Fruit fly (Drosophila melanogaster): ENCODE results near the gene CG33995.
A peak's percentile ranks its signal among the peaks of the same experiment; 100 is the strongest.

CG33995 gene

dm6 chr2L:5043043-5043442 lies at the start of gene CG33995, which contains the start of the genes CG44000 and CG44001:
Gene CG33995 (plus strand): TSS chr2L:5043270.
Gene CG44000 (plus strand): TSS chr2L:5043270.
Gene CG44001 (plus strand): TSS chr2L:5043270.
- TF ChIP-seq psq (optimal IDR thresholded peaks at IDR 0.05), result no peak
- no peak for TF ChIP-seq Dll (optimal IDR thresholded peaks at IDR 0.05)
- no peak for TF ChIP-seq EcR (GFP tag; optimal IDR thresholded peaks at IDR 0.05)
- no peak for TF ChIP-seq CG8478 (optimal IDR thresholded peaks at IDR 0.05)

DNA sequence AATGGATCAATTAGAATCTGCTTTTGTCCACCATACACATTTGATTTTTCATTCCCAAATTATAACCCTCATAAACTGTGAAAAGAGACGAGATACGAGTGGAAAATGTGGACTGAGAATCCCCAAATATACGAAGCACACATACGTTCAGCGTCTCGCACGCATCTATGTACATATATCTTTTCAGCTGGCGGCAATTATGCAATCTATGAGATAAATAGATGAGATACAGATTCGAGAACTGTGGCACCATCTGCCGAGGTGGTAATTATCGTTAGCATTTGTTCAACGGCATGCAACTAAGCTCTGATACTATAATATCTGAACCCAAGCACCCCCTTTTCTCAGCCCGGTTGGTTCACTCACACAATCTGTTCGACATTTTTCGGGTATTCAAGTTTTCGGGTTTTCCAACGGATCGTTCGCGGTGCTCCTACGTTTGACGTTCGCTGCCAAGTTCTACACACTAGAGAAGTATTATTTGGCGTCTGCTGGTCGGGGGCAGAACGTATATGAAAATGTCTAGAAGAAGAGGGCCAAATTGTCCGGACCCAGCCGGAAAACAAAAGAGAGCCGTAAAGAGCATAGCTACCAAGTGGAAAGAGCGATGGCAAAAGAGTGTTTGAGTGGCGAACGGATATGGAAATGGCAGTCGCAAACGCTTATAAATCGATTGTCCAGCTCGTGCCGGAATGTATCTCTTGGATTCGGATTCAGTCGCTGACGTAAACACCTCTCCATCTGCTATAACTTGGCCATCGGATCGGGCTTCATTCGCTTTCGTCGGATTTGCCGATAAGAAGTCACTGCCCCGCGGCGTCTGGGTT lies 47.8 kb upstream of the CG33995 start:
- TF ChIP-seq Dll (optimal IDR thresholded peaks at IDR 0.05) (no peak), CG8478 (optimal IDR thresholded peaks at IDR 0.05) (no peak), EcR (GFP tag; optimal IDR thresholded peaks at IDR 0.05) (no peak), pan (optimal IDR thresholded peaks at IDR 0.05) (no peak), usp (GFP tag; optimal IDR thresholded peaks at IDR 0.05) (no peak), psq (optimal IDR thresholded peaks at IDR 0.05) (no peak)

- no peak for TF ChIP-seq psq (optimal IDR thresholded peaks at IDR 0.05)
- no peak for TF ChIP-seq Dll (optimal IDR thresholded peaks at IDR 0.05)
- TF ChIP-seq pan (optimal IDR thresholded peaks at IDR 0.05), result no peak
- TF ChIP-seq EcR (GFP tag; optimal IDR thresholded peaks at IDR 0.05), result no peak
- TF ChIP-seq usp (GFP tag; optimal IDR thresholded peaks at IDR 0.05), result no peak
Measured at dm6 chr2L:4995837-4996136, 47.3 kb upstream of the CG33995 start.

- TF ChIP-seq usp (GFP tag; optimal IDR thresholded peaks at IDR 0.05) (no peak), Dll (optimal IDR thresholded peaks at IDR 0.05) (no peak), EcR (GFP tag; optimal IDR thresholded peaks at IDR 0.05) (no peak), CG8478 (optimal IDR thresholded peaks at IDR 0.05) (no peak), psq (optimal IDR thresholded peaks at IDR 0.05) (no peak), pan (optimal IDR thresholded peaks at IDR 0.05) (no peak)
Measured at dm6 chr2L:4996283-4996922, 46.7 kb upstream of the CG33995 start.

dm6 chr2L:4997401-4998259 lies 45.4 kb upstream of the CG33995 start:
- TF ChIP-seq psq (optimal IDR thresholded peaks at IDR 0.05) (no peak), Dll (optimal IDR thresholded peaks at IDR 0.05) (no peak), CG8478 (optimal IDR thresholded peaks at IDR 0.05) (peak; percentile 64), EcR (GFP tag; optimal IDR thresholded peaks at IDR 0.05) (peak in 1 of 2 experiments; percentile 67)

dm6 chr2L:4998260-4998560 lies 44.9 kb upstream of the CG33995 start:
- TF ChIP-seq CG8478 (optimal IDR thresholded peaks at IDR 0.05), result no peak

DNA sequence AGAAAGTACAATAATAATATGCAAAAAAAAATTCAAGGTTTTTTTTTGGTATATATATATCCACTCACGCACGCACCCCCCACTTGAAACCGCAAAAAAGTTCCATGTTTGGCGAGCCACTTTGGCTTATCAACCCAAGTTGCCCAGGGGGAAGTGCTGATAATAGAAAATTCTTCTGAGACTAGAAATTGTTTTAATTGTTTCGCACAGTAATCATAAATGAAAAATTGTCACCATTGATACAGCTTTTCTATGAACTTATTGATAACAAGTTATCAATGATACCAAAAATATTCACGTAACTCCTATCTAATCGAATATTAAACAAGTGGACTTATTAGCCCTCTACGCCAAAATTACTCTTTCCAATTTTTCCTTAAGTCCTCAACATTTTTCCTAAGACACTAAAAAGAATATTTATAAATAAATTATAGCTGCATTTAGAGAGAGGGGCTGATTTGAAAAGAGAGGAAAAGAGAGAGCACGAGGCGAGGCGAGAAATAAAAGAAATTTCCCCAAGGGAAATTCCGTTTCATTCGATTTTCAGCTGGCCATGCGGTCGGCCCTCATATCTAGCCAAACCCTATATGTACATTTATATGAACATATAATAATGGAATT lies 44.4 kb upstream of the CG33995 start:
- no peak for TF ChIP-seq psq (optimal IDR thresholded peaks at IDR 0.05)
- no peak for TF ChIP-seq Dll (optimal IDR thresholded peaks at IDR 0.05)
- no peak for TF ChIP-seq EcR (GFP tag; optimal IDR thresholded peaks at IDR 0.05)
- no peak for TF ChIP-seq CG8478 (optimal IDR thresholded peaks at IDR 0.05)
- TF ChIP-seq pan (optimal IDR thresholded peaks at IDR 0.05), result no peak
- no peak for TF ChIP-seq usp (GFP tag; optimal IDR thresholded peaks at IDR 0.05)

dm6 chr2L:4999389-5000032 lies 43.6 kb upstream of the CG33995 start:
- TF ChIP-seq CG8478 (optimal IDR thresholded peaks at IDR 0.05) (no peak), Dll (optimal IDR thresholded peaks at IDR 0.05) (no peak), EcR (GFP tag; optimal IDR thresholded peaks at IDR 0.05) (peak in 1 of 2 experiments; percentile 27), psq (optimal IDR thresholded peaks at IDR 0.05) (no peak), usp (GFP tag; optimal IDR thresholded peaks at IDR 0.05) (no peak)

DNA sequence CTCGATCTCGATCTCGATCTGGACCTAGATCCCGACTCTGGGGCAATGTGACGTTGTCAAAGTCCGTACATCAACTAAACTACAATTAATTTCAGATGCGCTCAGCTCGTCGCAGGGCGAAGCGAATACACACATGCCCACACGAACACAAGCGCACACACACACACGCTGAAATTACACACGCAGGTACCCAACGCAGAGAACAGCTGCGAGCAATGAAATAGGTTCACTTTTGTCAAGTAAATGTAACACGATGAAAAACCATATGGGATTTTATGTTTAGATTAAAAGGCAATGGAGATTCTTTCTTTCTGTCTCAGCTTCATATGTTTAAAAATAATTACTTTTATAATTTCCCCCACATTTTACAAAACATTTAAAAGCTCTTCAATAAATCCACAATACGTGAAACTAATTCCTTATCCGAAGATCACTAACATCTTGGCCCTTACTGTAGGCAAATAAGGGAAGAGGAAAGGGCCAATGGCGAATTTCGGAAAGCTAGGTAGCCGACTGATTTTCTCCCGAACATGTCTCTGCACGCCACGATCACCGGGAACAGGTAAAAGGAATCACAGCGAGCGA lies 42.7 kb upstream of the CG33995 start:
- TF ChIP-seq EcR (GFP tag; optimal IDR thresholded peaks at IDR 0.05), result no peak
- no peak for TF ChIP-seq Dll (optimal IDR thresholded peaks at IDR 0.05)

dm6 chr2L:5000919-5001581 lies 42.0 kb upstream of the CG33995 start:
- TF ChIP-seq EcR (GFP tag; optimal IDR thresholded peaks at IDR 0.05), result no peak
- peak; percentile 1 for TF ChIP-seq CG8478 (optimal IDR thresholded peaks at IDR 0.05)
- TF ChIP-seq usp (GFP tag; optimal IDR thresholded peaks at IDR 0.05), result no peak
- no peak for TF ChIP-seq Dll (optimal IDR thresholded peaks at IDR 0.05)

- TF ChIP-seq Dll (optimal IDR thresholded peaks at IDR 0.05) (no peak), EcR (GFP tag; optimal IDR thresholded peaks at IDR 0.05) (no peak), psq (optimal IDR thresholded peaks at IDR 0.05) (no peak), CG8478 (optimal IDR thresholded peaks at IDR 0.05) (no peak), pan (optimal IDR thresholded peaks at IDR 0.05) (no peak), usp (GFP tag; optimal IDR thresholded peaks at IDR 0.05) (no peak)
Measured at dm6 chr2L:5001582-5001929, 41.5 kb upstream of the CG33995 start.

Measured in whole organism.